Fruit fly (Drosophila melanogaster) whole organism, wandering third instar larva: Measurements from ENCODE around the gene CG13082.

Experiments
- Abd-B ChIP-seq: fragments of >200 bp; optimal IDR thresholded peaks from 2 replicates; lab custom pipeline; 2017; ENCODE audit warnings: missing biosample characterization, missing genetic modification characterization
- CG32264 ChIP-seq: fragments of 200-800 bp; sonication (Bioruptor generic); optimal IDR thresholded peaks from 2 replicates; lab custom pipeline; 2016; ENCODE audit warnings: missing biosample characterization, missing genetic modification characterization
- CG9705 ChIP-seq: fragments of 200-800 bp; sonication (Bioruptor generic); optimal IDR thresholded peaks from 2 replicates; lab custom pipeline; 2018; ENCODE audit warnings: missing biosample characterization, mild to moderate bottlenecking, missing genetic modification characterization
- CrebA ChIP-seq: fragments of 200-800 bp; sonication (Bioruptor generic); optimal IDR thresholded peaks from 2 replicates; lab custom pipeline; 2016; ENCODE audit warnings: missing biosample characterization, mild to moderate bottlenecking, missing genetic modification characterization, borderline replicate concordance
- Dfd ChIP-seq: fragments of >200 bp; optimal IDR thresholded peaks from 2 replicates; lab custom pipeline; 2017; ENCODE audit warnings: missing biosample characterization, missing genetic modification characterization
- Dif ChIP-seq: fragments of 200-275, 200-300 bp; sonication (Bioruptor generic); optimal IDR thresholded peaks from 2 replicates; lab custom pipeline; 2018; ENCODE audit warnings: missing biosample characterization, missing genetic modification characterization; ENCODE audit not compliant: partially characterized antibody
- GATAd ChIP-seq: sonication (Bioruptor generic); optimal IDR thresholded peaks from 2 replicates; lab custom pipeline; 2016; ENCODE audit warnings: missing biosample characterization, missing genetic modification characterization
- HLH106 ChIP-seq: fragments of 200-800 bp; optimal IDR thresholded peaks from 3 replicates; lab custom pipeline; 2019; ENCODE audit warnings: missing biosample characterization, mild to moderate bottlenecking, missing genetic modification characterization, moderate library complexity
- Hnf4 ChIP-seq: fragments of 200-800 bp; sonication (Bioruptor generic); optimal IDR thresholded peaks from 2 replicates; lab custom pipeline; 2016; ENCODE audit warnings: missing biosample characterization, mild to moderate bottlenecking, missing genetic modification characterization
- Hr78 ChIP-seq: fragments of >200 bp; optimal IDR thresholded peaks from 2 replicates; lab custom pipeline; 2017; ENCODE audit warnings: missing biosample characterization, missing genetic modification characterization
- Hr83 ChIP-seq: fragments of 200-300 bp; sonication (Bioruptor generic); optimal IDR thresholded peaks from 2 replicates; lab custom pipeline; 2016; ENCODE audit warnings: missing biosample characterization, mild to moderate bottlenecking, missing genetic modification characterization, moderate library complexity; ENCODE audit not compliant: poor library complexity, severe bottlenecking
- Jra ChIP-seq: sonication (Bioruptor generic); optimal IDR thresholded peaks from 2 replicates; lab custom pipeline; 2016; ENCODE audit warnings: missing biosample characterization, missing genetic modification characterization
- Mio ChIP-seq: sonication (Bioruptor generic); optimal IDR thresholded peaks from 2 replicates; lab custom pipeline; 2016; ENCODE audit warnings: missing biosample characterization, missing genetic modification characterization
- Myc ChIP-seq: fragments of >200 bp; optimal IDR thresholded peaks from 2 replicates; lab custom pipeline; 2017
- N ChIP-seq: fragments of >200 bp; optimal IDR thresholded peaks from 2 replicates; lab custom pipeline; 2018; ENCODE audit warnings: missing biosample characterization, missing external identifiers, missing genetic modification characterization
- OdsH ChIP-seq: fragments of 200-800 bp; sonication (Bioruptor generic); optimal IDR thresholded peaks from 2 replicates; lab custom pipeline; 2016; ENCODE audit warnings: missing biosample characterization, mild to moderate bottlenecking, missing genetic modification characterization
- Rel ChIP-seq, 2 experiments: fragments of 200-800 bp; sonication (Bioruptor generic) in 1 of 2; optimal IDR thresholded peaks; 2 replicates in 1 of 2; 3 replicates in 1 of 2; lab custom pipeline; 2016 to 2019; ENCODE audit warnings: mild to moderate bottlenecking in 2 of 2, missing biosample characterization in 2 of 2, missing genetic modification characterization in 2 of 2, moderate library complexity in 1 of 2
- Sp1 ChIP-seq: fragments of 200-800 bp; sonication (Bioruptor generic); optimal IDR thresholded peaks from 3 replicates; lab custom pipeline; 2019; ENCODE audit warnings: missing biosample characterization, mild to moderate bottlenecking, missing genetic modification characterization, moderate library complexity
- Vsx2 ChIP-seq: fragments of 200-300, 225-300 bp; sonication (Bioruptor generic); optimal IDR thresholded peaks from 2 replicates; lab custom pipeline; 2018; ENCODE audit warnings: missing biosample characterization, missing genetic modification characterization; ENCODE audit not compliant: partially characterized antibody
- br ChIP-seq: fragments of 200-800 bp; sonication (Bioruptor generic); optimal IDR thresholded peaks from 2 replicates; lab custom pipeline; 2016; ENCODE audit warnings: missing biosample characterization, missing genetic modification characterization
- brk ChIP-seq: fragments of 200-800 bp; sonication (Bioruptor generic); optimal IDR thresholded peaks from 2 replicates; lab custom pipeline; 2016; ENCODE audit warnings: missing biosample characterization, mild to moderate bottlenecking, missing genetic modification characterization
- dl ChIP-seq, 2 experiments: fragments of 175-275, 200-275 bp in 1 of 2; fragments of 200-275 bp in 1 of 2; sonication (Bioruptor generic); optimal IDR thresholded peaks; lab custom pipeline; 2018; ENCODE audit warnings: mild to moderate bottlenecking in 2 of 2, missing biosample characterization in 2 of 2, missing genetic modification characterization in 2 of 2, moderate library complexity in 2 of 2; ENCODE audit not compliant: partially characterized antibody in 2 of 2, insufficient read depth in 1 of 2
- dmrt93B ChIP-seq: fragments of 200-800 bp; sonication (Bioruptor generic); optimal IDR thresholded peaks from 2 replicates; lab custom pipeline; 2018; ENCODE audit warnings: missing biosample characterization, mild to moderate bottlenecking, missing genetic modification characterization
- dsf ChIP-seq: sonication (Bioruptor generic); optimal IDR thresholded peaks from 2 replicates; lab custom pipeline; 2016; ENCODE audit warnings: missing biosample characterization, missing genetic modification characterization, borderline replicate concordance
- ey ChIP-seq: fragments of 200-800 bp; sonication (Bioruptor generic); optimal IDR thresholded peaks from 2 replicates; lab custom pipeline; 2016; ENCODE audit warnings: missing biosample characterization, missing genetic modification characterization
- foxo ChIP-seq, 2 experiments: fragments of 200-800 bp; sonication (Bioruptor generic); optimal IDR thresholded peaks; 2 replicates in 1 of 2; 3 replicates in 1 of 2; lab custom pipeline; 2016 to 2017; ENCODE audit warnings: missing biosample characterization in 2 of 2, missing genetic modification characterization in 2 of 2
- fru ChIP-seq: fragments of 200-800 bp; sonication (Bioruptor generic); optimal IDR thresholded peaks from 3 replicates; lab custom pipeline; 2016; ENCODE audit warnings: missing biosample characterization, mild to moderate bottlenecking, missing genetic modification characterization
- h ChIP-seq: fragments of 200-800 bp; sonication (Bioruptor generic); optimal IDR thresholded peaks from 3 replicates; lab custom pipeline; 2016; ENCODE audit warnings: missing biosample characterization, mild to moderate bottlenecking, missing genetic modification characterization
- jim ChIP-seq: fragments of 175-275, 200-325 bp; sonication (Bioruptor generic); optimal IDR thresholded peaks from 2 replicates; lab custom pipeline; 2016; ENCODE audit warnings: missing biosample characterization, mild to moderate bottlenecking, missing genetic modification characterization
- lola ChIP-seq: fragments of >200 bp; optimal IDR thresholded peaks from 2 replicates; lab custom pipeline; 2017; ENCODE audit warnings: missing biosample characterization, missing genetic modification characterization
- pan ChIP-seq: fragments of >200 bp; optimal IDR thresholded peaks from 2 replicates; lab custom pipeline; 2017
- psq ChIP-seq: fragments of 200-800 bp; sonication (Bioruptor generic); optimal IDR thresholded peaks from 3 replicates; lab custom pipeline; 2017; ENCODE audit warnings: missing biosample characterization, mild to moderate bottlenecking, missing genetic modification characterization, moderate library complexity
- rgr ChIP-seq: fragments of 200-800 bp; sonication (Bioruptor generic); optimal IDR thresholded peaks from 3 replicates; lab custom pipeline; 2016; ENCODE audit warnings: missing biosample characterization, mild to moderate bottlenecking, missing genetic modification characterization
- sage ChIP-seq: fragments of 200-800 bp; sonication (Bioruptor generic); optimal IDR thresholded peaks from 2 replicates; lab custom pipeline; 2016; ENCODE audit warnings: missing biosample characterization, mild to moderate bottlenecking, missing genetic modification characterization
- sv ChIP-seq: fragments of 200-800 bp; sonication (Bioruptor generic); optimal IDR thresholded peaks from 3 replicates; lab custom pipeline; 2016; ENCODE audit warnings: missing biosample characterization, missing genetic modification characterization
- tai ChIP-seq: sonication (Bioruptor generic); optimal IDR thresholded peaks from 2 replicates; lab custom pipeline; 2016; ENCODE audit warnings: missing biosample characterization, missing genetic modification characterization
- usp ChIP-seq: fragments of >200 bp; optimal IDR thresholded peaks from 2 replicates; lab custom pipeline; 2017; ENCODE audit warnings: missing biosample characterization, missing genetic modification characterization
- woc ChIP-seq: sonication (Bioruptor generic); optimal IDR thresholded peaks from 2 replicates; lab custom pipeline; 2016; ENCODE audit warnings: missing biosample characterization, mild to moderate bottlenecking, missing genetic modification characterization

The CG13082 gene

DNA sequence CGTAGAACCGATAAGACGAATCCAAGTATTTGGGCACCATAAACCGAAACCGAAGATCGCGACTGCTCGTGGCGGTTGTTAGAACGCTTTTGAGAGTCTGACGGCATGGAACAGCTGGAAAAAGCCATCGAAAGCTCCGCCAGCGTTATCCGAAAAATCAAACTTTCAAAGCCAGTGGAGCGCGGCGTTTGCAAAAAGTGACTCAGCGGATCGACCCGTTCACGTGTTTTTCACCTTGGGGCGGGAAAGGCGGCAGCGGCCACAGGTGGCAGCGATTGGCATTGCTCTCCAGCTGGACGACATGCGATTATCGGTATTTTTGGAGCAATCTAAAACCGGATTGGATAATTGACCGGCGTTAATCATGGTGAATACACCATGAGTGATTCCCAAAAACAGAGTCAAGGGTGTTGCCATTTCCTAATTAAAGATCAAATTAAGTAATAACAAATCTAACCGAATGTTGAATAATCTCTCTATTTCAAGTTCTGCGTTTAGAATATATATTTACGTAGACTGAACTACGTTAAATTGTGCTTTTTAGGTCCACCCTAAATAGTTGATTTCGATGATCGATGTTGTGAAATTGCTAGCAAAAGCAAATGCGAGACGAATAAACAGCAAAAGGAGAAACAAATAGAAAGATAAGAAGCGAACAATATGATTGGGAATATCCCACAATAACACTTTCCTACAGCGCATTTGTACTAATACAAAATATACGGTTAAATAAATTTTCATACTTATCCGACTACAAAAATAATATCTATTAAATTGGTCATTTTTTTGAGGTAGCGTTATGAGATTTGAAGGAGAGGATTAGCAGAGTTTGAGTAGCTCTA lies 8.9 kb downstream of the CG13082 start, which contains the start of gene CG10337:
Gene CG10337 (minus strand): TSS at position 91 of the 842 bp plus-strand sequence.
- no peak for TF ChIP-seq Hr78
- TF ChIP-seq CG9705 (GFP tag; lab: Kevin White, UChicago), result peak; percentile 4
- TF ChIP-seq br (GFP tag; lab: Kevin White, UChicago), result peak; percentile 47
- TF ChIP-seq CG32264 (GFP tag; lab: Kevin White, UChicago), result peak; percentile 6
- TF ChIP-seq woc (GFP tag; lab: Kevin White, UChicago), result peak; percentile 14
- TF ChIP-seq pan, result no peak
- no peak for TF ChIP-seq sage (GFP tag; lab: Kevin White, UChicago)
- TF ChIP-seq N, result no peak
- TF ChIP-seq OdsH (GFP tag; lab: Kevin White, UChicago), result peak; percentile 10
- no peak for TF ChIP-seq CrebA (GFP tag; lab: Kevin White, UChicago)
- no peak for TF ChIP-seq brk
- peak; percentile 51 for TF ChIP-seq Sp1 (GFP tag; lab: Kevin White, UChicago)
- no peak for TF ChIP-seq Hnf4 (GFP tag; lab: Kevin White, UChicago)
- TF ChIP-seq jim, result no peak
- TF ChIP-seq Abd-B (GFP tag; lab: Kevin White, UChicago), result no peak
- TF ChIP-seq Myc (lab: Kevin White, UChicago), result no peak
- TF ChIP-seq Rel (GFP tag; optimal IDR thresholded peaks at IDR 0.05; lab: Kevin White, UChicago), result no peak
- peak; percentile 70 for TF ChIP-seq Rel (tag; optimal IDR thresholded peaks at IDR 0.05; lab: Kevin White, UChicago)
- TF ChIP-seq dl (GFP tag; optimal IDR thresholded peaks at IDR 0.05; lab: Kevin White, UChicago; ENCODE audit: insufficient read depth in 1 of 2, partially characterized antibody in 2 of 2), result peak in 1 of 2 experiments; percentile 7
- no peak for TF ChIP-seq dsf (GFP tag; lab: Kevin White, UChicago)
- peak; percentile 86 for TF ChIP-seq psq (GFP tag; lab: Kevin White, UChicago)
- peak; percentile 60 for TF ChIP-seq Jra (GFP tag; lab: Kevin White, UChicago)
- TF ChIP-seq Dfd, result no peak
- no peak for TF ChIP-seq Mio (GFP tag; lab: Kevin White, UChicago)
- TF ChIP-seq ey (GFP tag; lab: Kevin White, UChicago), result peak; percentile 35
- TF ChIP-seq tai (GFP tag; lab: Kevin White, UChicago), result peak; percentile 34
- TF ChIP-seq usp (GFP tag; lab: Kevin White, UChicago), result no peak
- no peak for TF ChIP-seq Vsx2 (GFP tag; lab: Kevin White, UChicago)
- peak; percentile 23 for TF ChIP-seq HLH106 (tag; lab: Kevin White, UChicago)
- TF ChIP-seq fru (GFP tag; lab: Kevin White, UChicago), result peak; percentile 51
- TF ChIP-seq GATAd (GFP tag; lab: Kevin White, UChicago), result no peak
- TF ChIP-seq h (GFP tag; lab: Kevin White, UChicago), result peak; percentile 45
- TF ChIP-seq Hr83 (GFP tag; lab: Kevin White, UChicago), result no peak
- TF ChIP-seq sv (GFP tag; lab: Kevin White, UChicago), result peak; percentile 43
- TF ChIP-seq dmrt93B, result no peak
- no peak for TF ChIP-seq lola (GFP tag; lab: Kevin White, UChicago)
- TF ChIP-seq foxo (GFP tag; optimal IDR thresholded peaks at IDR 0.05; lab: Kevin White, UChicago), result peak in 1 of 2 experiments; percentile 59
- TF ChIP-seq Dif (GFP tag; lab: Kevin White, UChicago), result no peak
- TF ChIP-seq rgr, result peak; percentile 38
- TF ChIP-seq, all 38 proteins: peak for 18

DNA sequence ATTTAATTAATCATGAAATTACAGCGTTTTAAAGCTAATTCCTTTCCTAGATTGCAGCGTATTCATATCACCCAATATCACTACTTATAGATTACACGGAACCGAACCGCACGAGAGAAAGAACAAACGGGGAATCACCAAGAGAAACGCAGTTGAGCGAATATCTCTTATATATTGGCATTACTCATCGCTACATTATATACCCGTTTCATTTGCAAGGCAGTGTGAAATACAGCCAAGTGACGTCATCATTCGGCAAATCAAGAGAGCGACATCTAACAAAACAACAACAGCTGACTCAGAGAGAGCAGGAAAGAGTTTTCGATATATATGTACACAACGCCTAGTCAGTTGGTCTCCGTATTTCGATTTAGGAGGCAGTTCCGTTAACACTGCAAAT lies 9.9 kb downstream of the CG13082 start, which contains the start of gene Tep4:
Gene Tep4 (plus strand): TSS at position 350 of the 400 bp plus-strand sequence.
- TF ChIP-seq Mio (GFP tag; lab: Kevin White, UChicago) (no peak), br (GFP tag; lab: Kevin White, UChicago) (no peak), Myc (lab: Kevin White, UChicago) (no peak), dl (GFP tag; optimal IDR thresholded peaks at IDR 0.05; lab: Kevin White, UChicago; ENCODE audit: insufficient read depth in 1 of 2, partially characterized antibody in 2 of 2) (peak; percentile 22 to 55), CG32264 (GFP tag; lab: Kevin White, UChicago) (no peak), fru (GFP tag; lab: Kevin White, UChicago) (no peak), Jra (GFP tag; lab: Kevin White, UChicago) (peak; percentile 35), Abd-B (GFP tag; lab: Kevin White, UChicago) (no peak), Hr78 (no peak), Dfd (no peak), Vsx2 (GFP tag; lab: Kevin White, UChicago) (no peak), Rel (GFP tag; optimal IDR thresholded peaks at IDR 0.05; lab: Kevin White, UChicago) (peak; percentile 36), Rel (tag; optimal IDR thresholded peaks at IDR 0.05; lab: Kevin White, UChicago) (peak; percentile 99)
